Worm (Caenorhabditis elegans): Measurements from ENCODE around the gene phyh-1.
A peak's percentile ranks its signal among the peaks of the same experiment; 100 is the strongest.

Gene phyh-1

ce11 chrIV:17293068-17293467 is 33.9 kb upstream of the phyh-1 start:
- TF ChIP-seq ceh-43 (GFP tag; optimal IDR thresholded peaks at IDR 0.05), result no peak
- TF ChIP-seq sem-2 (GFP tag; optimal IDR thresholded peaks at IDR 0.05), result no peak
- no peak for TF ChIP-seq elt-3 (tag; optimal IDR thresholded peaks at IDR 0.05)
- TF ChIP-seq ztf-11 (tag; optimal IDR thresholded peaks at IDR 0.05), result no peak
- TF ChIP-seq elt-1 (tag; optimal IDR thresholded peaks at IDR 0.05; ENCODE audit: borderline replicate concordance, insufficient read depth), result no peak
- TF ChIP-seq tbx-8 (GFP tag; optimal IDR thresholded peaks at IDR 0.05), result no peak
- TF ChIP-seq nhr-2 (tag; optimal IDR thresholded peaks at IDR 0.05), result no peak
- no peak for TF ChIP-seq drap-1 (GFP tag; optimal IDR thresholded peaks at IDR 0.05)
- TF ChIP-seq mep-1 (tag; optimal IDR thresholded peaks at IDR 0.05), result no peak
- no peak for TF ChIP-seq unc-120 (tag; optimal IDR thresholded peaks at IDR 0.05; ENCODE audit: poor library complexity, severe bottlenecking)
- no peak for TF ChIP-seq ceh-39 (tag; optimal IDR thresholded peaks at IDR 0.05)
- no peak for TF ChIP-seq ham-2 (GFP tag; optimal IDR thresholded peaks at IDR 0.05)
- no peak for TF ChIP-seq zip-8 (tag; optimal IDR thresholded peaks at IDR 0.05)
- TF ChIP-seq hlh-1 (tag; optimal IDR thresholded peaks at IDR 0.05), result no peak

ce11 chrIV:17292350-17292749 is 33.1 kb upstream of the phyh-1 start:
- TF ChIP-seq mls-2 (tag; optimal IDR thresholded peaks at IDR 0.05) (no peak), tbx-8 (GFP tag; optimal IDR thresholded peaks at IDR 0.05) (no peak), elt-1 (tag; optimal IDR thresholded peaks at IDR 0.05; ENCODE audit: borderline replicate concordance, insufficient read depth) (no peak), lin-13 (tag; optimal IDR thresholded peaks at IDR 0.05) (no peak), hlh-1 (tag; optimal IDR thresholded peaks at IDR 0.05) (no peak), cnd-1 (tag; optimal IDR thresholded peaks at IDR 0.05) (no peak), bed-3 (GFP tag; optimal IDR thresholded peaks at IDR 0.05) (no peak), nhr-76 (tag; optimal IDR thresholded peaks at IDR 0.05) (no peak), ceh-43 (GFP tag; optimal IDR thresholded peaks at IDR 0.05) (no peak), pha-4 (tag; optimal IDR thresholded peaks at IDR 0.05) (no peak), lin-32 (GFP tag; optimal IDR thresholded peaks at IDR 0.05) (no peak), unc-39 (tag; optimal IDR thresholded peaks at IDR 0.05) (no peak), ces-1 (GFP tag; optimal IDR thresholded peaks at IDR 0.05) (no peak), drap-1 (GFP tag; optimal IDR thresholded peaks at IDR 0.05) (no peak), ceh-39 (tag; optimal IDR thresholded peaks at IDR 0.05) (no peak), blmp-1 (tag; optimal IDR thresholded peaks at IDR 0.05) (no peak), zip-8 (tag; optimal IDR thresholded peaks at IDR 0.05) (no peak), M03D4.4 (tag; optimal IDR thresholded peaks at IDR 0.05) (no peak), nhr-237 (tag; optimal IDR thresholded peaks at IDR 0.05) (no peak), ham-2 (GFP tag; optimal IDR thresholded peaks at IDR 0.05) (no peak)

- no peak for TF ChIP-seq sptf-1 (tag; optimal IDR thresholded peaks at IDR 0.05)
- peak; percentile 64 for TF ChIP-seq ces-1 (GFP tag; optimal IDR thresholded peaks at IDR 0.05)
Measured at ce11 chrIV:17291629-17292199, 32.5 kb upstream of the phyh-1 start, which contains the start of the genes T28F3.11 and slc-17.4. T28F3.11 (minus strand) TSS chrIV:17291679. slc-17.4 (minus strand) TSS chrIV:17291733.

ce11 chrIV:17287908-17288675 is 28.9 kb upstream of the phyh-1 start, which contains the start of gene zipt-7.1:
zipt-7.1 (minus strand) TSS chrIV:17288139.
- TF ChIP-seq snpc-4 (tag; optimal IDR thresholded peaks at IDR 0.05) (no peak), blmp-1 (tag; optimal IDR thresholded peaks at IDR 0.05) (no peak), bed-3 (GFP tag; optimal IDR thresholded peaks at IDR 0.05) (no peak), sem-2 (GFP tag; optimal IDR thresholded peaks at IDR 0.05) (no peak), ces-1 (GFP tag; optimal IDR thresholded peaks at IDR 0.05) (no peak), nhr-2 (tag; optimal IDR thresholded peaks at IDR 0.05) (no peak)

ce11 chrIV:17285263-17285662 is 26.1 kb upstream of the phyh-1 start:
- TF ChIP-seq zip-8 (tag; optimal IDR thresholded peaks at IDR 0.05), result peak; percentile 10
- no peak for TF ChIP-seq nhr-28 (tag; optimal IDR thresholded peaks at IDR 0.05)

All from whole organism, mixed stage, embryonic.